Fruit fly (Drosophila melanogaster) whole organism, prepupa: ENCODE results near the gene crp.

Experiments
- Blimp-1 ChIP-seq: fragments of 200-800 bp; sonication (Bioruptor generic); optimal IDR thresholded peaks from 3 replicates; lab custom pipeline; 2017; ENCODE audit warnings: missing biosample characterization, missing genetic modification characterization, mild to moderate bottlenecking, moderate library complexity, missing genetic modification reagents
- CG10631 ChIP-seq: fragments of 200-800 bp; sonication (Bioruptor generic); optimal IDR thresholded peaks from 2 replicates; lab custom pipeline; 2016; ENCODE audit warnings: missing biosample characterization, missing genetic modification characterization
- CG10669 ChIP-seq: fragments of 200-800 bp; sonication (Bioruptor generic); optimal IDR thresholded peaks from 3 replicates; lab custom pipeline; 2018; ENCODE audit warnings: missing biosample characterization, mild to moderate bottlenecking, missing genetic modification characterization, moderate library complexity
- CG11294 ChIP-seq: fragments of 200-800 bp; sonication (Bioruptor generic); IDR thresholded peaks from 2 replicates; pipeline ENCODE4 v1.3.6; 2022; ENCODE audit warnings: missing biosample characterization, missing genetic modification characterization
- CG11902 ChIP-seq: fragments of 200-800 bp; sonication (Bioruptor generic); optimal IDR thresholded peaks from 3 replicates; lab custom pipeline; 2016; ENCODE audit warnings: missing biosample characterization, missing genetic modification characterization
- CG15336 ChIP-seq: fragments of 200-800 bp; sonication (Bioruptor generic); IDR thresholded peaks from 2 replicates; pipeline ENCODE4 v1.3.6; 2022; ENCODE audit warnings: missing biosample characterization, missing genetic modification characterization
- CG1621 ChIP-seq: fragments of 200-800 bp; sonication (Bioruptor generic); optimal IDR thresholded peaks from 3 replicates; lab custom pipeline; 2018; ENCODE audit warnings: missing biosample characterization, mild to moderate bottlenecking, missing genetic modification characterization
- CG16779 ChIP-seq: fragments of 200-800 bp; sonication (Bioruptor generic); optimal IDR thresholded peaks from 3 replicates; lab custom pipeline; 2017; ENCODE audit warnings: missing biosample characterization, mild to moderate bottlenecking, missing genetic modification characterization
- CG3032 ChIP-seq: fragments of 200-800 bp; optimal IDR thresholded peaks from 2 replicates; lab custom pipeline; 2019; ENCODE audit warnings: missing biosample characterization, mild to moderate bottlenecking, missing genetic modification characterization, moderate library complexity
- CG31627 ChIP-seq: fragments of 200-800 bp; sonication (Bioruptor generic); optimal IDR thresholded peaks from 3 replicates; lab custom pipeline; 2016; ENCODE audit warnings: missing biosample characterization, missing genetic modification characterization
- CG32006 ChIP-seq: fragments of 200-800 bp; sonication (Bioruptor generic); optimal IDR thresholded peaks from 3 replicates; lab custom pipeline; 2017; ENCODE audit warnings: missing biosample characterization, mild to moderate bottlenecking, missing genetic modification characterization
- CG34406 ChIP-seq: fragments of 200-800 bp; sonication (Bioruptor generic); optimal IDR thresholded peaks from 3 replicates; lab custom pipeline; 2016; ENCODE audit warnings: missing biosample characterization, missing genetic modification characterization
- CG4318 ChIP-seq: fragments of 200-800 bp; sonication (Bioruptor generic); optimal IDR thresholded peaks from 3 replicates; lab custom pipeline; 2017; ENCODE audit warnings: missing biosample characterization, mild to moderate bottlenecking, missing genetic modification characterization
- CG6163 ChIP-seq: fragments of 200-800 bp; sonication (Bioruptor generic); IDR thresholded peaks from 3 replicates; pipeline ENCODE4 v1.3.6; 2022; ENCODE audit warnings: missing biosample characterization, missing genetic modification characterization
- CG6276 ChIP-seq: fragments of 200-800 bp; sonication (Bioruptor generic); optimal IDR thresholded peaks from 2 replicates; lab custom pipeline; 2017; ENCODE audit warnings: missing biosample characterization, mild to moderate bottlenecking, missing genetic modification characterization
- CG6792 ChIP-seq: fragments of 200-800 bp; sonication (Bioruptor generic); optimal IDR thresholded peaks from 3 replicates; lab custom pipeline; 2016; ENCODE audit warnings: missing biosample characterization, missing genetic modification characterization
- CG6808 ChIP-seq: fragments of 200-800 bp; sonication (Bioruptor generic); optimal IDR thresholded peaks from 3 replicates; lab custom pipeline; 2017; ENCODE audit warnings: missing biosample characterization, missing genetic modification characterization, mild to moderate bottlenecking, moderate library complexity, missing genetic modification reagents
- CG6854 ChIP-seq: fragments of 200-800 bp; sonication (Bioruptor generic); optimal IDR thresholded peaks from 2 replicates; lab custom pipeline; 2017; ENCODE audit warnings: missing biosample characterization, mild to moderate bottlenecking, missing genetic modification characterization
- CG7368 ChIP-seq: fragments of 200-800 bp; sonication (Bioruptor generic); optimal IDR thresholded peaks from 3 replicates; lab custom pipeline; 2016; ENCODE audit warnings: missing biosample characterization, missing genetic modification characterization
- CG8319 ChIP-seq: fragments of 200-800 bp; sonication (Bioruptor generic); optimal IDR thresholded peaks from 3 replicates; lab custom pipeline; 2016; ENCODE audit warnings: missing biosample characterization, missing genetic modification characterization
- CG8632 ChIP-seq: fragments of 200-800 bp; sonication (Bioruptor generic); optimal IDR thresholded peaks from 3 replicates; lab custom pipeline; 2016; ENCODE audit warnings: missing biosample characterization, missing genetic modification characterization
- Eip75B ChIP-seq: fragments of 200-800 bp; sonication (Bioruptor generic); optimal IDR thresholded peaks from 3 replicates; lab custom pipeline; 2016; ENCODE audit warnings: missing biosample characterization, missing genetic modification characterization
- Eip78C ChIP-seq: fragments of 200-800 bp; sonication (Bioruptor generic); peaks from one replicate; lab custom pipeline; 2016; ENCODE audit warnings: missing biosample characterization, missing genetic modification characterization
- Ets21C ChIP-seq: fragments of 200-800 bp; sonication (Bioruptor generic); optimal IDR thresholded peaks from 3 replicates; lab custom pipeline; 2016; ENCODE audit warnings: missing biosample characterization, missing genetic modification characterization
- Ets96B ChIP-seq: fragments of 200-800 bp; optimal IDR thresholded peaks from 2 replicates; lab custom pipeline; 2019; ENCODE audit warnings: missing biosample characterization, mild to moderate bottlenecking, missing genetic modification characterization, moderate library complexity
- Gug ChIP-seq: fragments of 200-800 bp; sonication (Bioruptor generic); IDR thresholded peaks from 2 replicates; pipeline ENCODE4 v1.3.6; 2022; ENCODE audit warnings: missing biosample characterization, missing genetic modification characterization
- Hr38 ChIP-seq: sonication (Bioruptor generic); optimal IDR thresholded peaks from 2 replicates; lab custom pipeline; 2016; ENCODE audit warnings: missing biosample characterization, missing genetic modification characterization
- Hr39 ChIP-seq: fragments of 200-800 bp; sonication (Bioruptor generic); optimal IDR thresholded peaks from 2 replicates; lab custom pipeline; 2016; ENCODE audit warnings: missing biosample characterization, missing genetic modification characterization
- Hr4 ChIP-seq: fragments of 200-800 bp; sonication (Bioruptor generic); optimal IDR thresholded peaks from 3 replicates; lab custom pipeline; 2016; ENCODE audit warnings: missing biosample characterization, missing genetic modification characterization
- Lpt ChIP-seq: fragments of 200-800 bp; sonication (Bioruptor generic); optimal IDR thresholded peaks from 3 replicates; lab custom pipeline; 2016; ENCODE audit warnings: missing biosample characterization, missing genetic modification characterization
- Met ChIP-seq: fragments of 200-800 bp; sonication (Bioruptor generic); optimal IDR thresholded peaks from 3 replicates; lab custom pipeline; 2016; ENCODE audit warnings: missing biosample characterization, missing genetic modification characterization
- OdsH ChIP-seq: fragments of 200-800 bp; sonication (Bioruptor generic); optimal IDR thresholded peaks from 3 replicates; lab custom pipeline; 2016; ENCODE audit warnings: missing biosample characterization, missing genetic modification characterization
- Sox14 ChIP-seq: fragments of 200-800 bp; sonication (Bioruptor generic); optimal IDR thresholded peaks from 3 replicates; lab custom pipeline; 2016; ENCODE audit warnings: missing biosample characterization, missing genetic modification characterization
- Sox15 ChIP-seq: fragments of 200-800 bp; sonication (Bioruptor generic); optimal IDR thresholded peaks from 3 replicates; lab custom pipeline; 2016; ENCODE audit warnings: missing biosample characterization, missing genetic modification characterization
- achi ChIP-seq: fragments of 200-800 bp; sonication (Bioruptor generic); optimal IDR thresholded peaks from 3 replicates; lab custom pipeline; 2016; ENCODE audit warnings: missing biosample characterization, missing genetic modification characterization
- cyc ChIP-seq: fragments of 200-800 bp; sonication (Bioruptor generic); optimal IDR thresholded peaks from 3 replicates; lab custom pipeline; 2016; ENCODE audit warnings: missing biosample characterization, missing genetic modification characterization
- dsx ChIP-seq: fragments of 200-800 bp; optimal IDR thresholded peaks from 3 replicates; lab custom pipeline; 2019; ENCODE audit warnings: missing biosample characterization, mild to moderate bottlenecking, missing genetic modification characterization, moderate library complexity; ENCODE audit not compliant: poor library complexity, severe bottlenecking
- eg ChIP-seq: fragments of 200-800 bp; sonication (Bioruptor generic); IDR thresholded peaks from 3 replicates; pipeline ENCODE4 v1.3.6; 2022; ENCODE audit warnings: missing biosample characterization, missing genetic modification characterization
- fd59A ChIP-seq: fragments of 200-800 bp; sonication (Bioruptor generic); optimal IDR thresholded peaks from 2 replicates; lab custom pipeline; 2017; ENCODE audit warnings: missing biosample characterization, mild to moderate bottlenecking, missing genetic modification characterization, missing genetic modification reagents
- fd85E ChIP-seq: fragments of 200-800 bp; sonication (Bioruptor generic); optimal IDR thresholded peaks from 3 replicates; lab custom pipeline; 2016; ENCODE audit warnings: missing biosample characterization, missing genetic modification characterization
- fkh ChIP-seq: fragments of 200-800 bp; sonication (Bioruptor generic); optimal IDR thresholded peaks from 3 replicates; lab custom pipeline; 2017; ENCODE audit warnings: missing biosample characterization, mild to moderate bottlenecking, missing genetic modification characterization, moderate library complexity
- net ChIP-seq: fragments of 200-800 bp; sonication (Bioruptor generic); optimal IDR thresholded peaks from 3 replicates; lab custom pipeline; 2016; ENCODE audit warnings: missing biosample characterization, missing genetic modification characterization
- salr ChIP-seq, 2 experiments: fragments of 200-800 bp; sonication (Bioruptor generic); optimal IDR thresholded peaks; 3 replicates each; lab custom pipeline; 2016 to 2018; ENCODE audit warnings: missing biosample characterization in 2 of 2, missing genetic modification characterization in 2 of 2, mild to moderate bottlenecking in 1 of 2
- spab ChIP-seq: fragments of 200-800 bp; sonication (Bioruptor generic); optimal IDR thresholded peaks from 2 replicates; lab custom pipeline; 2017; ENCODE audit warnings: missing biosample characterization, mild to moderate bottlenecking, missing genetic modification characterization, missing genetic modification reagents
- ss ChIP-seq, 2 experiments: fragments of 200-800 bp; sonication (Bioruptor generic); optimal IDR thresholded peaks; 2 replicates in 1 of 2; 3 replicates in 1 of 2; lab custom pipeline; 2017 to 2018; ENCODE audit warnings: mild to moderate bottlenecking in 2 of 2, missing biosample characterization in 2 of 2, missing genetic modification characterization in 2 of 2, moderate library complexity in 1 of 2
- svp ChIP-seq: fragments of 200-800 bp; sonication (Bioruptor generic); peaks from one replicate; lab custom pipeline; 2016; ENCODE audit warnings: missing biosample characterization, missing genetic modification characterization

crp gene

DNA sequence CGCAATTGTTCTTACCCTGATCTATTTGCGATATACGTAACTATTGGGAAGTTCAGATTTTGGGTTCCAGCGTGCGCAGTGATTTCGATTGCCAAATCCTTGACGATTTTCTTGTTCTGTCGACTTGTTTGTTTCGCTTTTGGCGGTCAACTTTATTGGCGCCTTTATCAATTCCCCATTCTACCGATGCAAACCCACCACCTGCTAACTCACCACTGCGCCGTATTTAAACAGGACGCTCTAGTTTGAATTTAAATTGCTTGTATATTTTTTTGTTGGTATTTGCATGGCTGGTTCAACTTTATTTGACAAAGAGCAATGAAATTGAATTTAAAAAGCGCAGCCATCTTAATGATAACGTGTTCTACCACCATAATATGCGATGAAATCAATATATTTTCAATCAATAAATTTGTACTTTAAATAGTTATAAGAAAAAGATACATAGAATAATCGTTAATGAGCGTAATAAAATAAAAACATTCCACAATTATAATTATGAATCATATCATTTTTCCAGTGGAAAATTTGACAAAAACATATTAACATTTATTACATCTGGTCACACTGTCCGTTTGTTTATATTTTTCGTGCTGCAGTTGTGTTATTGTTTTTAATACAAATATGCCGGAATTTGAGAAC, 25.8 kb downstream of the crp start, which contains the start of the genes twe and CG4935:
twe (minus strand) TSS at position 302 of the 642 bp plus-strand sequence.
CG4935 (plus strand) TSS at position 566 of the 642 bp plus-strand sequence.
- peak; percentile 35 for TF ChIP-seq Sox14 (GFP tag; lab: Kevin White, UChicago)
- no peak for TF ChIP-seq Hr39
- TF ChIP-seq net (GFP tag; lab: Kevin White, UChicago) = peak; percentile 46
- no peak for TF ChIP-seq CG6276
- TF ChIP-seq Ets96B (tag; lab: Kevin White, UChicago) = no peak
- no peak for TF ChIP-seq CG34406
- peak; percentile 42 for TF ChIP-seq OdsH (GFP tag; lab: Kevin White, UChicago)
- no peak for TF ChIP-seq CG8632 (GFP tag; lab: Kevin White, UChicago)
- TF ChIP-seq Eip75B = no peak
- TF ChIP-seq Hr4 = peak; percentile 71
- no peak for TF ChIP-seq CG15336 (GFP tag; lab: Robert Waterston, UW)
- no peak for TF ChIP-seq Sox15 (GFP tag; lab: Kevin White, UChicago)
- peak in 1 of 2 experiments; percentile 51 for TF ChIP-seq salr (GFP tag; optimal IDR thresholded peaks at IDR 0.05; lab: Kevin White, UChicago)
- TF ChIP-seq fkh (GFP tag; lab: Kevin White, UChicago) = peak; percentile 5
- no peak for TF ChIP-seq CG16779 (tag; lab: Kevin White, UChicago)
- no peak for TF ChIP-seq Ets21C (GFP tag; lab: Kevin White, UChicago)
- no peak for TF ChIP-seq Hr38 (GFP tag; lab: Kevin White, UChicago)
- no peak for TF ChIP-seq CG7368 (GFP tag; lab: Kevin White, UChicago)
- TF ChIP-seq CG10631 (GFP tag; lab: Kevin White, UChicago) = peak; percentile 15
- no peak for TF ChIP-seq Met (GFP tag; lab: Kevin White, UChicago)
- TF ChIP-seq CG10669 (GFP tag; lab: Kevin White, UChicago) = no peak
- TF ChIP-seq CG11294 (GFP tag; lab: Robert Waterston, UW) = no peak
- no peak for TF ChIP-seq Gug
- peak; percentile 55 for TF ChIP-seq Eip78C (GFP tag; lab: Kevin White, UChicago)
- TF ChIP-seq CG11902 (GFP tag; lab: Kevin White, UChicago) = no peak
- no peak for TF ChIP-seq cyc (GFP tag; lab: Kevin White, UChicago)
- no peak for TF ChIP-seq CG8319 (GFP tag; lab: Kevin White, UChicago)
- TF ChIP-seq fd59A (GFP tag; lab: Kevin White, UChicago) = no peak
- no peak for TF ChIP-seq svp (GFP tag; lab: Kevin White, UChicago)
- no peak for TF ChIP-seq CG3032 (tag; lab: Kevin White, UChicago)
- TF ChIP-seq ss (GFP tag; optimal IDR thresholded peaks at IDR 0.05; lab: Kevin White, UChicago) = no peak
- no peak for TF ChIP-seq CG6808 (GFP tag; lab: Kevin White, UChicago)
- peak; percentile 61 for TF ChIP-seq achi (GFP tag; lab: Kevin White, UChicago)
- no peak for TF ChIP-seq CG6792 (GFP tag; lab: Kevin White, UChicago)
- TF ChIP-seq, all 60 proteins: peak for 9

DNA sequence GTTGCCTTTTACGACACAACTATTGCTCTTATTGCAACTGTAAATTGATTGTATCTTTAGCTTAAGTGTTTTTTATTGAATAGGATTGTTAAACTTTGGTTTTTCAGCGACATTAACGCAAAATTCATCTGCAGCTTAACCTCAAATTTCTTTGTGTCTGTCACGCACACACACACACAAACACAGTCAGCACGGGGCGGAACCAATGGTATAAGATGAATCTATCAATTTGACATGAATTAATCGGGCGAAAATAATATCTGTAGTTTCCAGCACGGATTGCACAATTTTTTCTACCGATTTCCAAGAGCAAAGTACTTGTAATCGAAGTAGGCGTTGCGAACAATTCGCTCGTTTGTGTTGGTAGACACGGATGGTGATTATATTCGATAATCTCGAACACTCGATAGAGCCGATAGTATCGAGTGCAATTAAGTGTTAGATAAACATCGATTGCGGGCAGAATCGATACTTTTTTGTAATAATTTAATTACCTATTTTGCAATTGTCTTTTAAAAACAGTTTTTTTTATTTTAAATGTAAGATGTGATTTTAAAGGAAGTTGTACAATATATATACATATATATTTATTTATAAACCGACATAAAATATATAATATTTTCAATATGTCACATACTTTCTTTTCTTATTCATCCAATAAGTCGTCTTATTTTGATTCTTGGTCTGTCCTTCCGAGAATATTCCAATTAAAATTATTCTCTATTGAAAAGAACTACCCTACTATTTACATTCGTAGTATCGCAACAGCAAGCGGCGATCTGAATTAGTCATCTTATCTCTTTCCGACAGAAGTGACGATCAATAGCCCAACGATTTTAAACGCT, 30.1 kb downstream of the crp start, which contains the start of the genes PRL-1 and EndoGI:
PRL-1 (minus strand) TSS at position 380 of the 845 bp plus-strand sequence.
EndoGI (plus strand) TSS at position 462 of the 845 bp plus-strand sequence.
- peak; percentile 28 for TF ChIP-seq CG31627
- peak; percentile 85 for TF ChIP-seq CG8632 (GFP tag; lab: Kevin White, UChicago)
- TF ChIP-seq Sox14 (GFP tag; lab: Kevin White, UChicago) = peak; percentile 68
- TF ChIP-seq CG1621 (tag; lab: Kevin White, UChicago) = peak; percentile 2
- TF ChIP-seq eg (GFP tag; lab: Robert Waterston, UW) = no peak; the same call in 1 of the 3 replicates
- TF ChIP-seq CG11294 (GFP tag; lab: Robert Waterston, UW) = peak; percentile 68; the same call in 1 of the 2 replicates
- TF ChIP-seq Gug = no peak; the same call in 1 of the 2 replicates
- peak; percentile 86 for TF ChIP-seq CG34406
- TF ChIP-seq fkh (GFP tag; lab: Kevin White, UChicago) = peak; percentile 58
- TF ChIP-seq OdsH (GFP tag; lab: Kevin White, UChicago) = peak; percentile 72
- TF ChIP-seq Lpt (GFP tag; lab: Kevin White, UChicago) = peak; percentile 45
- no peak for TF ChIP-seq Hr39
- no peak for TF ChIP-seq spab (GFP tag; lab: Kevin White, UChicago)
- TF ChIP-seq CG4318 (GFP tag; lab: Kevin White, UChicago) = no peak
- TF ChIP-seq fd85E (GFP tag; lab: Kevin White, UChicago) = no peak
- peak; percentile 79 for TF ChIP-seq dsx (GFP tag; lab: Kevin White, UChicago)
- peak; percentile 39 for TF ChIP-seq Blimp-1 (GFP tag; lab: Kevin White, UChicago)
- peak; percentile 79 for TF ChIP-seq net (GFP tag; lab: Kevin White, UChicago)
- TF ChIP-seq CG6163 = peak; percentile 93
- peak; percentile 68 for TF ChIP-seq CG32006 (GFP tag; lab: Kevin White, UChicago)
- TF ChIP-seq CG3032 (tag; lab: Kevin White, UChicago) = peak; percentile 79
- TF ChIP-seq CG10669 (GFP tag; lab: Kevin White, UChicago) = peak; percentile 61
- TF ChIP-seq CG6854 (GFP tag; lab: Kevin White, UChicago) = no peak
- no peak for TF ChIP-seq svp (GFP tag; lab: Kevin White, UChicago)
- peak; percentile 72 for TF ChIP-seq achi (GFP tag; lab: Kevin White, UChicago)
